Fruit fly (Drosophila melanogaster) whole organism, embryonic: Measurements from ENCODE around the gene CG32984.

Experiments used
- Atf-2 ChIP-seq: fragments of 200-800 bp; sonication (Bioruptor generic); optimal IDR thresholded peaks from 2 replicates; lab custom pipeline; 2016; ENCODE audit warnings: missing biosample characterization, missing genetic modification characterization
- Blimp-1 ChIP-seq: fragments of 200-800 bp; sonication (Bioruptor generic); optimal IDR thresholded peaks from 3 replicates; lab custom pipeline; 2018; ENCODE audit warnings: missing biosample characterization, missing genetic modification characterization, mild to moderate bottlenecking, moderate library complexity, missing genetic modification reagents
- CG10366 ChIP-seq: fragments of 200-800 bp; sonication (Bioruptor generic); IDR thresholded peaks from 2 replicates; pipeline ENCODE4 v1.3.6; 2022; ENCODE audit warnings: missing biosample characterization, missing genetic modification characterization
- CG10543 ChIP-seq: fragments of 200-800 bp; sonication (Bioruptor generic); optimal IDR thresholded peaks from 3 replicates; lab custom pipeline; 2017; ENCODE audit warnings: missing biosample characterization, mild to moderate bottlenecking, missing genetic modification characterization, moderate library complexity
- CG10565 ChIP-seq: fragments of 200-800 bp; sonication (Bioruptor generic); optimal IDR thresholded peaks from 3 replicates; lab custom pipeline; 2016; ENCODE audit warnings: missing biosample characterization, mild to moderate bottlenecking, missing genetic modification characterization
- CG13123 ChIP-seq: fragments of 200-800 bp; sonication (Bioruptor generic); optimal IDR thresholded peaks from 2 replicates; lab custom pipeline; 2016; ENCODE audit warnings: missing biosample characterization, missing genetic modification characterization
- CG15696 ChIP-seq: fragments of 200-800 bp; sonication (Bioruptor generic); optimal IDR thresholded peaks from 2 replicates; lab custom pipeline; 2019; ENCODE audit warnings: missing biosample characterization, mild to moderate bottlenecking, missing genetic modification characterization, moderate library complexity
- CG1647 ChIP-seq: fragments of 200-800 bp; sonication (Bioruptor generic); optimal IDR thresholded peaks from 3 replicates; lab custom pipeline; 2016; ENCODE audit warnings: missing biosample characterization, missing genetic modification characterization
- CG2712 ChIP-seq: fragments of 200-800 bp; optimal IDR thresholded peaks from 3 replicates; lab custom pipeline; 2019; ENCODE audit warnings: missing biosample characterization, mild to moderate bottlenecking, missing genetic modification characterization, moderate library complexity
- CG30020 ChIP-seq: fragments of 200-800 bp; optimal IDR thresholded peaks from 2 replicates; lab custom pipeline; 2019; ENCODE audit warnings: missing biosample characterization, mild to moderate bottlenecking, missing genetic modification characterization, moderate library complexity
- CG34376 ChIP-seq: fragments of 200-800 bp; sonication (Bioruptor generic); optimal IDR thresholded peaks from 2 replicates; lab custom pipeline; 2018; ENCODE audit warnings: missing biosample characterization, mild to moderate bottlenecking, missing genetic modification characterization
- CG4282 ChIP-seq: fragments of 200-800 bp; sonication (Bioruptor generic); optimal IDR thresholded peaks from 2 replicates; lab custom pipeline; 2016; ENCODE audit warnings: missing biosample characterization, missing genetic modification characterization
- CG43689 ChIP-seq: fragments of 200-800 bp; sonication (Bioruptor generic); IDR thresholded peaks from 2 replicates; pipeline ENCODE4 v1.3.6; 2022; ENCODE audit warnings: missing biosample characterization, missing genetic modification characterization
- CG6175 ChIP-seq: fragments of 200-800 bp; sonication (Bioruptor generic); IDR thresholded peaks from 3 replicates; pipeline ENCODE4 v1.3.6; 2022; ENCODE audit warnings: missing biosample characterization, missing genetic modification characterization
- CG7963 ChIP-seq: fragments of 200-800 bp; sonication (Bioruptor generic); IDR thresholded peaks from 3 replicates; pipeline ENCODE4 v1.3.6; 2022; ENCODE audit warnings: missing biosample characterization, missing genetic modification characterization; ENCODE audit not compliant: partially characterized antibody
- CG9437 ChIP-seq: fragments of 200-800 bp; sonication (Bioruptor generic); optimal IDR thresholded peaks from 2 replicates; lab custom pipeline; 2018; ENCODE audit warnings: missing biosample characterization, mild to moderate bottlenecking, missing genetic modification characterization
- CG9727 ChIP-seq: fragments of 200-800 bp; sonication (Bioruptor generic); optimal IDR thresholded peaks from 3 replicates; lab custom pipeline; 2017; ENCODE audit warnings: missing biosample characterization, mild to moderate bottlenecking, missing genetic modification characterization
- Drgx ChIP-seq: fragments of 200-800 bp; sonication (Bioruptor generic); IDR thresholded peaks from 2 replicates; pipeline ENCODE4 v1.3.6; 2022; ENCODE audit warnings: missing biosample characterization, missing genetic modification characterization
- Fer1 ChIP-seq: fragments of 200-800 bp; sonication (Bioruptor generic); optimal IDR thresholded peaks from 2 replicates; lab custom pipeline; 2017; ENCODE audit warnings: missing biosample characterization, mild to moderate bottlenecking, missing genetic modification characterization
- Gug ChIP-seq: fragments of 200-800 bp; sonication (Bioruptor generic); IDR thresholded peaks from 4 replicates; pipeline ENCODE4 v1.3.6; 2022; ENCODE audit warnings: missing biosample characterization, missing genetic modification characterization
- Jarid2 ChIP-seq: fragments of 200-800 bp; sonication (Bioruptor generic); optimal IDR thresholded peaks from 3 replicates; lab custom pipeline; 2017; ENCODE audit warnings: mild to moderate bottlenecking, missing biosample characterization, missing genetic modification reagents, missing genetic modification characterization
- Meics ChIP-seq: fragments of 200-800 bp; sonication (Bioruptor generic); optimal IDR thresholded peaks from 2 replicates; lab custom pipeline; 2017; ENCODE audit warnings: missing biosample characterization, mild to moderate bottlenecking, missing genetic modification characterization
- PHDP ChIP-seq: fragments of 200-800 bp; sonication (Bioruptor generic); optimal IDR thresholded peaks from 3 replicates; lab custom pipeline; 2018; ENCODE audit warnings: missing biosample characterization, mild to moderate bottlenecking, missing genetic modification characterization, moderate library complexity
- Side ChIP-seq: fragments of 200-800 bp; sonication (Bioruptor generic); optimal IDR thresholded peaks from 2 replicates; lab custom pipeline; 2016; ENCODE audit warnings: missing biosample characterization, missing genetic modification characterization
- Xrp1 ChIP-seq: fragments of 200-800 bp; sonication (Bioruptor generic); IDR thresholded peaks from 2 replicates; pipeline ENCODE4 v1.3.6; 2022; ENCODE audit warnings: missing biosample characterization, missing genetic modification characterization
- chinmo ChIP-seq: fragments of 200-800 bp; sonication (Bioruptor generic); IDR thresholded peaks from 4 replicates; pipeline ENCODE4 v1.3.6; 2022; ENCODE audit warnings: missing biosample characterization, missing genetic modification characterization; ENCODE audit not compliant: partially characterized antibody
- dati ChIP-seq: fragments of 200-800 bp; sonication (Bioruptor generic); IDR thresholded peaks from 2 replicates; pipeline ENCODE4 v1.3.6; 2022; ENCODE audit warnings: missing biosample characterization, missing genetic modification characterization
- emc ChIP-seq: fragments of 200-800 bp; sonication (Bioruptor generic); optimal IDR thresholded peaks from 2 replicates; lab custom pipeline; 2016; ENCODE audit warnings: missing biosample characterization, missing genetic modification characterization
- fd64A ChIP-seq: fragments of 200-800 bp; sonication (Bioruptor generic); optimal IDR thresholded peaks from 3 replicates; lab custom pipeline; 2018; ENCODE audit warnings: missing biosample characterization, mild to moderate bottlenecking, missing genetic modification characterization
- fru ChIP-seq: fragments of >200 bp; optimal IDR thresholded peaks from 2 replicates; lab custom pipeline; 2017
- gce ChIP-seq: fragments of 200-800 bp; sonication (Bioruptor generic); IDR thresholded peaks from 3 replicates; pipeline ENCODE4 v1.3.6; 2022; ENCODE audit warnings: missing biosample characterization, missing genetic modification characterization
- grn ChIP-seq: fragments of 200-800 bp; sonication (Bioruptor generic); optimal IDR thresholded peaks from 3 replicates; lab custom pipeline; 2017; ENCODE audit warnings: missing biosample characterization, missing genetic modification characterization
- ken ChIP-seq: fragments of 200-800 bp; sonication (Bioruptor generic); IDR thresholded peaks from 3 replicates; pipeline ENCODE4 v1.3.6; 2022; ENCODE audit warnings: missing biosample characterization, missing genetic modification characterization
- klu ChIP-seq: fragments of 200-800 bp; sonication (Bioruptor generic); IDR thresholded peaks from 2 replicates; pipeline ENCODE4 v1.3.6; 2022; ENCODE audit warnings: missing biosample characterization, missing genetic modification characterization
- lilli ChIP-seq: fragments of 200-800 bp; sonication (Bioruptor generic); optimal IDR thresholded peaks from 3 replicates; lab custom pipeline; 2016; ENCODE audit warnings: missing biosample characterization, missing genetic modification characterization
- nmo ChIP-seq: fragments of 200-800 bp; sonication (Bioruptor generic); optimal IDR thresholded peaks from 2 replicates; lab custom pipeline; 2018; ENCODE audit warnings: missing biosample characterization, mild to moderate bottlenecking, missing genetic modification characterization, moderate library complexity
- nom ChIP-seq: fragments of 200-800 bp; sonication (Bioruptor generic); optimal IDR thresholded peaks from 2 replicates; lab custom pipeline; 2017; ENCODE audit warnings: missing biosample characterization, missing genetic modification characterization, mild to moderate bottlenecking, moderate library complexity, missing genetic modification reagents
- pan ChIP-seq, 4 experiments: fragments of >200 bp in 3 of 4; fragments of 200-800 bp in 1 of 4; sonication (Bioruptor generic) in 1 of 4; optimal IDR thresholded peaks in 3 of 4; IDR thresholded peaks in 1 of 4; 2 replicates each; pipeline versions ENCODE4 v1.3.6 to Lab custom; 2017 to 2022; ENCODE audit warnings: missing biosample characterization in 2 of 4, missing genetic modification characterization in 2 of 4, mixed read lengths in 1 of 4
- phol ChIP-seq: fragments of 200-800 bp; sonication (Bioruptor generic); optimal IDR thresholded peaks from 3 replicates; lab custom pipeline; 2018; ENCODE audit warnings: missing biosample characterization, mild to moderate bottlenecking, missing genetic modification characterization, moderate library complexity
- row ChIP-seq: fragments of 200-800 bp; sonication (Bioruptor generic); IDR thresholded peaks from 3 replicates; pipeline ENCODE4 v1.3.6; 2022; ENCODE audit warnings: missing biosample characterization, missing genetic modification characterization
- sc ChIP-seq, 3 experiments: fragments of >200 bp in 2 of 3; fragments of 200-800 bp in 1 of 3; sonication (Bioruptor generic) in 1 of 3; optimal IDR thresholded peaks; 2 replicates in 2 of 3; 3 replicates in 1 of 3; lab custom pipeline; 2017; ENCODE audit warnings: mild to moderate bottlenecking in 1 of 3, missing biosample characterization in 1 of 3, missing genetic modification characterization in 1 of 3, missing genetic modification reagents in 1 of 3
- sens ChIP-seq: fragments of 200-800 bp; sonication (Bioruptor generic); peaks from one replicate; lab custom pipeline; 2016; ENCODE audit warnings: missing biosample characterization, missing genetic modification characterization
- seq ChIP-seq: fragments of 200-800 bp; sonication (Bioruptor generic); IDR thresholded peaks from 2 replicates; pipeline ENCODE4 v1.3.6; 2022; ENCODE audit warnings: missing biosample characterization, missing genetic modification characterization
- sna ChIP-seq: fragments of 200-800 bp; sonication (Bioruptor generic); IDR thresholded peaks from 2 replicates; pipeline ENCODE4 v1.3.6; 2022; ENCODE audit warnings: missing biosample characterization, missing genetic modification characterization; ENCODE audit not compliant: partially characterized antibody
- sr ChIP-seq: fragments of 200-800 bp; sonication (Bioruptor generic); IDR thresholded peaks from 3 replicates; pipeline ENCODE4 v1.3.6; 2022; ENCODE audit warnings: missing biosample characterization, missing genetic modification characterization
- tin ChIP-seq: fragments of 200-800 bp; sonication (Bioruptor generic); optimal IDR thresholded peaks from 3 replicates; lab custom pipeline; 2016; ENCODE audit warnings: missing biosample characterization, missing genetic modification characterization
- tna ChIP-seq: fragments of 200-800 bp; sonication (Bioruptor generic); IDR thresholded peaks from 2 replicates; pipeline ENCODE4 v1.3.6; 2022; ENCODE audit warnings: missing biosample characterization, missing genetic modification characterization; ENCODE audit not compliant: partially characterized antibody
- unc-4 ChIP-seq: fragments of 200-800 bp; sonication (Bioruptor generic); IDR thresholded peaks from 2 replicates; pipeline ENCODE4 v1.3.6; 2022; ENCODE audit warnings: missing biosample characterization, missing genetic modification characterization; ENCODE audit not compliant: partially characterized antibody

Gene CG32984

DNA sequence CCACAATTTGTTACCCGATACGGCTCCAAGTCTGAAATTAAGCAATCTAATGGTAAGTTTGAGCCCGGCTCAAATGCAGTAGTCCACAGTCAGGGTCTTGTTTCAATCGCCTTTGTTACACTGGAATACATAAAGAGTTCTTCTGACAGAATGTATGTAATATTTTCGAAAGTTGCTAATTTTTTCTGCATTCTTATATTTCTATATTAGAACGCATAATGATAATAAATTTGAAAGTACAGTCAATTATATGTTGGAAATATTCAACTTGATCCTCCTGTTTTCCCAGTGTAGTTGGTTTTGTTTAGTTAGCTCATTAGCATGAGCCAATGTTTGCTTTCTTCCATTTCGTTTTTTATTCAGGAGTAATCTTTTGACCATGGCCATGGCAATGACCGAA lies 41.4 kb upstream of the CG32984 start:
- TF ChIP-seq dati (GFP tag; lab: Robert Waterston, UW) (no peak), phol (tag; lab: Kevin White, UChicago) (peak; percentile 10), Blimp-1 (GFP tag; lab: Kevin White, UChicago) (peak; percentile 37), nmo (GFP tag; lab: Kevin White, UChicago) (peak; percentile 25), tin (GFP tag; lab: Kevin White, UChicago) (no peak), Xrp1 (GFP tag; lab: Robert Waterston, UW) (0 out of 2 replicates have a peak, but pooled peaks have one; percentile 16), row (GFP tag; lab: Robert Waterston, UW) (0 out of 3 replicates have a peak, but pooled peaks have one; percentile 7), fru (no peak), CG15696 (tag; lab: Kevin White, UChicago) (peak; percentile 21), Fer1 (GFP tag; lab: Kevin White, UChicago) (no peak), CG7963 (GFP tag; lab: Robert Waterston, UW) (no peak), ken (no peak), gce (GFP tag; lab: Robert Waterston, UW) (no peak), Gug (GFP tag; lab: Robert Waterston, UW) (no peak), CG9727 (GFP tag; lab: Kevin White, UChicago) (peak; percentile 12), Drgx (GFP tag; lab: Robert Waterston, UW) (peak; percentile 50), CG10565 (GFP tag; lab: Kevin White, UChicago) (no peak)
- TF ChIP-seq, all 482 proteins: peak for 8

DNA sequence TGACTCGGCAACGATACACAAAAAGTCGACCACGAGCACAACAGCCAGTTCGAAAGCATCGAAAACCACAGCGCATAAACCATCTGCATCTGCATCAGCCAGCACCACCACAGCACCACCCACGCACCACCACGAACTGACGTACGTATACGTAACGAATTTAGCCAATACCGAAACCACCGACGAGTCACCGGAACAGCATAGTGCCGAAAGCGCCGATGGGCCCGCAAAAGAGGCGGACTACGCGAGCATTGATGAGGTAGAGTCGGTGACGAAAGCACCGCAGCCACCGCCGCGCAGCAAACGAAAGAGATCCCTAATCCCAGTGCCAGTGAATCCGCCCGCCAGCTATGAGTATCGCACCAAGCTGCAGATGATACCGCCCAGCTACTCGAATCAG lies 33.6 kb upstream of the CG32984 start:
- TF ChIP-seq sc (optimal IDR thresholded peaks at IDR 0.05; lab: Kevin White, UChicago) = no peak
- no peak for TF ChIP-seq sc (GFP tag; optimal IDR thresholded peaks at IDR 0.05; lab: Kevin White, UChicago)
- TF ChIP-seq CG10366 (GFP tag; lab: Robert Waterston, UW) = no peak
- no peak for TF ChIP-seq CG13123 (GFP tag; lab: Kevin White, UChicago)
- TF ChIP-seq Meics = peak; percentile 75
- TF ChIP-seq emc (GFP tag; lab: Kevin White, UChicago) = no peak
- peak; percentile 78 for TF ChIP-seq CG9437
- TF ChIP-seq sr (GFP tag; lab: Robert Waterston, UW) = 0 out of 3 replicates have a peak, but pooled peaks have one; percentile 41
- TF ChIP-seq fd64A (GFP tag; lab: Kevin White, UChicago) = no peak
- no peak for TF ChIP-seq phol (tag; lab: Kevin White, UChicago)
- no peak for TF ChIP-seq CG43689 (GFP tag; lab: Robert Waterston, UW)
- TF ChIP-seq klu (GFP tag; lab: Robert Waterston, UW) = no peak
- TF ChIP-seq sens (GFP tag; lab: Kevin White, UChicago) = peak; percentile 9
- TF ChIP-seq Side = no peak
- TF ChIP-seq CG6175 (GFP tag; lab: Robert Waterston, UW) = no peak
- no peak for TF ChIP-seq grn (GFP tag; lab: Kevin White, UChicago)
- no peak for TF ChIP-seq unc-4 (GFP tag; lab: Robert Waterston, UW)

DNA sequence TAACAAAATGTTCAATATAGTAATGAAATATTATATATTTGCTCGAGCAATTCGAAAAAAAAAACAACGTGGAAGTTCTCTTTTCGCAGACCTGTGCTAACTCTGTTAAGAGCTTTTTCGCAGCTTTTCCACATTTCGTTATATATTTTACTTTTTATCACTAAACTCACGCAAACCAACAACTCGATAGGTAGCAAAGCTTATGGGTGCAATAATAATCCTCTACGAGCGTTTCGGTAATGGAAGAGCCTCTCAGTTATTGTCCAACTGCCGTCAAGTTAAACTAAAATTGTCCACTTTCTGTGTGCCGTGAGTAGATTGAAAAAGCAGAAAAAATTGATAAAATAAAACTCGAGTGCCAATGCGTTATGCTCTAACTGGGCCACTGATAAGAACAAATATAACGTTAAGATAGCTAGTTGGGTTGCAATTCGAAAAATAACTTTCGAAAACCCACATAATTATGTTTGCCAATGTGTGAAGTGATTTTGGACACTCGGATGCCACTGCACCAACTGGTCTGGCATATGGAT lies 31.0 kb upstream of the CG32984 start, which contains the start of gene Tsp29Fa:
Gene Tsp29Fa (plus strand): TSS at position 253 of the 533 bp plus-strand sequence.
- TF ChIP-seq CG1647 (GFP tag; lab: Kevin White, UChicago) (no peak), Jarid2 (GFP tag; lab: Kevin White, UChicago) (peak; percentile 17), Atf-2 (GFP tag; lab: Kevin White, UChicago) (no peak), chinmo (0 out of 4 replicates have a peak, but pooled peaks have one; percentile 45), CG34376 (peak; percentile 71), CG10543 (GFP tag; lab: Kevin White, UChicago) (no peak), grn (GFP tag; lab: Kevin White, UChicago) (peak; percentile 80), tna (GFP tag; lab: Robert Waterston, UW) (no peak), CG4282 (GFP tag; lab: Kevin White, UChicago) (no peak), CG2712 (tag; lab: Kevin White, UChicago) (no peak), sna (GFP tag; lab: Robert Waterston, UW) (no peak), nom (GFP tag; lab: Kevin White, UChicago) (no peak), seq (GFP tag; lab: Robert Waterston, UW) (no peak), CG30020 (tag; lab: Kevin White, UChicago) (no peak), lilli (GFP tag; lab: Kevin White, UChicago) (no peak), pan (optimal IDR thresholded peaks at IDR 0.05; lab: Kevin White, UChicago) (no peak), pan (GFP tag; optimal IDR thresholded peaks at IDR 0.05 in 1 of 2, IDR thresholded peaks at IDR 0.05 in 1 of 2) (no peak), PHDP (no peak)
